Worm (Caenorhabditis elegans) whole organism, L1 larva: Measurements from ENCODE around the gene ttr-37.

ENCODE experiments used
- C16A3.4 ChIP-seq: fragments of 150-350 bp; optimal IDR thresholded peaks from 2 replicates; lab custom pipeline; 2014; ENCODE audit warnings: missing biosample characterization, missing genetic modification characterization
- C34B4.2 ChIP-seq: sonication (generic microtip); optimal IDR thresholded peaks from 2 replicates; lab custom pipeline; 2017; ENCODE audit warnings: mild to moderate bottlenecking, missing genetic modification characterization, missing compliant biosample characterization
- Y116A8C.19 ChIP-seq: sonication (generic microtip); optimal IDR thresholded peaks from 2 replicates; lab custom pipeline; 2016; ENCODE audit warnings: missing compliant biosample characterization, missing genetic modification characterization, borderline replicate concordance
- aly-2 ChIP-seq: fragments of 150-350 bp; optimal IDR thresholded peaks from 2 replicates; lab custom pipeline; 2014; ENCODE audit warnings: missing biosample characterization, missing genetic modification characterization
- ama-1 ChIP-seq: fragments of 150-350 bp; optimal IDR thresholded peaks from 2 replicates; lab custom pipeline; 2014
- ceh-63 ChIP-seq: fragments of 200-800 bp; sonication (Bioruptor generic); optimal IDR thresholded peaks from 2 replicates; lab custom pipeline; 2018; ENCODE audit warnings: mild to moderate bottlenecking, missing genetic modification characterization, missing compliant biosample characterization
- ceh-88 ChIP-seq: fragments of 200-800 bp; sonication (Bioruptor generic); IDR thresholded peaks from 2 replicates; pipeline ENCODE4 v1.3.6; 2022; ENCODE audit warnings: missing genetic modification characterization, missing compliant biosample characterization
- ceh-90 ChIP-seq: sonication (generic microtip); optimal IDR thresholded peaks from 2 replicates; lab custom pipeline; 2016; ENCODE audit warnings: missing genetic modification characterization, missing compliant biosample characterization
- ces-1 ChIP-seq: fragments of 150-350 bp; optimal IDR thresholded peaks from 2 replicates; lab custom pipeline; 2014; ENCODE audit warnings: missing biosample characterization, missing genetic modification reagents, missing genetic modification characterization
- dpl-1 ChIP-seq, 3 experiments: fragments of 150-350 bp in 2 of 3; sonication (generic microtip) in 1 of 3; optimal IDR thresholded peaks; 2 replicates each; lab custom pipeline; 2014 to 2017; ENCODE audit warnings: missing biosample characterization in 3 of 3, missing genetic modification characterization in 3 of 3, missing genetic modification reagents in 3 of 3
- egl-13 ChIP-seq: sonication (generic microtip); optimal IDR thresholded peaks from 2 replicates; lab custom pipeline; 2016; ENCODE audit warnings: missing genotype, missing genetic modification reagents, missing genetic modification characterization, missing compliant biosample characterization
- egl-27 ChIP-seq, 2 experiments: fragments of 150-350 bp in 1 of 2; sonication (generic microtip); optimal IDR thresholded peaks; 3 replicates each; lab custom pipeline; 2017 to 2018; ENCODE audit warnings: missing biosample characterization in 2 of 2, missing genetic modification characterization in 2 of 2, missing genetic modification reagents in 2 of 2
- ets-5 ChIP-seq: fragments of 200-800 bp; sonication (Bioruptor generic); IDR thresholded peaks from 2 replicates; pipeline ENCODE4 v1.3.6; 2022; ENCODE audit warnings: missing genetic modification characterization, missing compliant biosample characterization
- fkh-10 ChIP-seq: sonication (generic microtip); optimal IDR thresholded peaks from 2 replicates; lab custom pipeline; 2017; ENCODE audit warnings: missing biosample characterization, missing genetic modification reagents, missing genetic modification characterization
- fkh-8 ChIP-seq: sonication (generic microtip); optimal IDR thresholded peaks from 2 replicates; lab custom pipeline; 2016; ENCODE audit warnings: mild to moderate bottlenecking, missing genetic modification characterization, missing compliant biosample characterization
- grh-1 ChIP-seq: fragments of 200-800 bp; sonication (Bioruptor generic); IDR thresholded peaks from 2 replicates; pipeline ENCODE4 v1.3.6; 2022; ENCODE audit warnings: missing genetic modification reagents, missing genetic modification characterization, missing compliant biosample characterization
- hlh-17 ChIP-seq: fragments of 200-800 bp; sonication (Bioruptor generic); optimal IDR thresholded peaks from 2 replicates; lab custom pipeline; 2018; ENCODE audit warnings: missing genetic modification characterization, mild to moderate bottlenecking, missing compliant biosample characterization, moderate library complexity, borderline replicate concordance
- hlh-4 ChIP-seq: sonication (generic microtip); optimal IDR thresholded peaks from 2 replicates; lab custom pipeline; 2016; ENCODE audit warnings: mild to moderate bottlenecking, missing genetic modification characterization, missing compliant biosample characterization
- hpl-2 ChIP-seq: fragments of 150-350 bp; optimal IDR thresholded peaks from 2 replicates; lab custom pipeline; 2014; ENCODE audit warnings: missing biosample characterization, missing genetic modification reagents, missing genetic modification characterization
- irx-1 ChIP-seq: sonication (generic microtip); optimal IDR thresholded peaks from 2 replicates; lab custom pipeline; 2016; ENCODE audit warnings: missing genetic modification characterization, missing compliant biosample characterization
- lin-15B ChIP-seq: fragments of 150-350 bp; sonication (generic microtip); optimal IDR thresholded peaks from 3 replicates; lab custom pipeline; 2014; ENCODE audit warnings: missing biosample characterization, missing genetic modification characterization
- lin-35 ChIP-seq, 2 experiments: fragments of 150-350 bp; optimal IDR thresholded peaks; 2 replicates each; lab custom pipeline; 2014; ENCODE audit warnings: missing biosample characterization in 2 of 2, missing genetic modification characterization in 2 of 2, missing genetic modification reagents in 2 of 2
- lsy-2 ChIP-seq, 2 experiments: fragments of 150-350 bp; optimal IDR thresholded peaks; 2 replicates each; lab custom pipeline; 2014; ENCODE audit warnings: missing biosample characterization in 2 of 2, missing genetic modification characterization in 2 of 2
- nhr-11 ChIP-seq: fragments of 150-350 bp; optimal IDR thresholded peaks from 2 replicates; lab custom pipeline; 2014; ENCODE audit warnings: missing biosample characterization, missing genetic modification characterization
- nhr-19 ChIP-seq: fragments of 200-800 bp; sonication (Bioruptor generic); conservative IDR thresholded peaks from 2 replicates; pipeline ENCODE4 v1.3.6; 2022; ENCODE audit warnings: missing genetic modification characterization, missing compliant biosample characterization
- nhr-28 ChIP-seq: fragments of 150-350 bp; optimal IDR thresholded peaks from 2 replicates; lab custom pipeline; 2014; ENCODE audit warnings: missing biosample characterization, missing genetic modification characterization
- nhr-47 ChIP-seq: sonication (generic microtip); optimal IDR thresholded peaks from 2 replicates; lab custom pipeline; 2016; ENCODE audit warnings: mild to moderate bottlenecking, missing genetic modification characterization, moderate library complexity, missing compliant biosample characterization
- nhr-71 ChIP-seq: sonication (generic microtip); optimal IDR thresholded peaks from 2 replicates; lab custom pipeline; 2016; ENCODE audit warnings: mild to moderate bottlenecking, missing genetic modification characterization, moderate library complexity, missing compliant biosample characterization
- nhr-76 ChIP-seq: sonication (generic microtip); optimal IDR thresholded peaks from 2 replicates; lab custom pipeline; 2017; ENCODE audit warnings: missing biosample characterization, missing genetic modification characterization
- nhr-77 ChIP-seq: fragments of 150-350 bp; optimal IDR thresholded peaks from 2 replicates; lab custom pipeline; 2014; ENCODE audit warnings: missing biosample characterization, missing genetic modification characterization
- nhr-85 ChIP-seq: sonication (generic microtip); peaks from one replicate; lab custom pipeline; 2016; ENCODE audit warnings: missing genetic modification characterization, inconsistent platforms, missing compliant biosample characterization
- pqm-1 ChIP-seq: sonication (generic microtip); optimal IDR thresholded peaks from 3 replicates; lab custom pipeline; 2017; ENCODE audit warnings: missing biosample characterization, missing genetic modification characterization
- rnt-1 ChIP-seq: sonication (generic microtip); optimal IDR thresholded peaks from 2 replicates; lab custom pipeline; 2016; ENCODE audit warnings: mild to moderate bottlenecking, missing genetic modification characterization, moderate library complexity, missing compliant biosample characterization
- snpc-4 ChIP-seq: fragments of 150-350 bp; optimal IDR thresholded peaks from 2 replicates; lab custom pipeline; 2014; ENCODE audit warnings: missing biosample characterization, missing genetic modification characterization
- tbx-2 ChIP-seq: sonication (generic microtip); optimal IDR thresholded peaks from 2 replicates; lab custom pipeline; 2016; ENCODE audit warnings: missing genetic modification characterization, missing compliant biosample characterization
- tlp-1 ChIP-seq: fragments of 150-350 bp; optimal IDR thresholded peaks from 2 replicates; lab custom pipeline; 2014; ENCODE audit warnings: missing biosample characterization, missing genetic modification characterization
- unc-130 ChIP-seq: fragments of 150-350 bp; optimal IDR thresholded peaks from 2 replicates; lab custom pipeline; 2017; ENCODE audit warnings: missing biosample characterization, missing genetic modification characterization, inconsistent platforms
- unc-98 ChIP-seq: fragments of 200-800 bp; sonication (Bioruptor generic); IDR thresholded peaks from 2 replicates; pipeline ENCODE4 v1.3.6; 2022; ENCODE audit warnings: missing genetic modification characterization, missing compliant biosample characterization
- xbp-1 ChIP-seq: sonication (generic microtip); optimal IDR thresholded peaks from 2 replicates; lab custom pipeline; 2016; ENCODE audit warnings: missing genetic modification characterization, missing compliant biosample characterization
- zag-1 ChIP-seq: fragments of 150-350 bp; optimal IDR thresholded peaks from 2 replicates; lab custom pipeline; 2014; ENCODE audit warnings: missing biosample characterization, missing genetic modification characterization
- zip-4 ChIP-seq: fragments of 200-800 bp; sonication (Bioruptor generic); optimal IDR thresholded peaks from 2 replicates; lab custom pipeline; 2018; ENCODE audit warnings: mild to moderate bottlenecking, missing genetic modification characterization, moderate library complexity, missing compliant biosample characterization
- ztf-11 ChIP-seq, 2 experiments: sonication (generic microtip); optimal IDR thresholded peaks; 2 replicates each; lab custom pipeline; 2016 to 2017; ENCODE audit warnings: missing genetic modification characterization in 2 of 2, missing biosample characterization in 1 of 2, missing compliant biosample characterization in 1 of 2
- ztf-4 ChIP-seq: fragments of 150-350 bp; optimal IDR thresholded peaks from 2 replicates; lab custom pipeline; 2014; ENCODE audit warnings: missing biosample characterization, missing genetic modification characterization

ttr-37 gene

DNA sequence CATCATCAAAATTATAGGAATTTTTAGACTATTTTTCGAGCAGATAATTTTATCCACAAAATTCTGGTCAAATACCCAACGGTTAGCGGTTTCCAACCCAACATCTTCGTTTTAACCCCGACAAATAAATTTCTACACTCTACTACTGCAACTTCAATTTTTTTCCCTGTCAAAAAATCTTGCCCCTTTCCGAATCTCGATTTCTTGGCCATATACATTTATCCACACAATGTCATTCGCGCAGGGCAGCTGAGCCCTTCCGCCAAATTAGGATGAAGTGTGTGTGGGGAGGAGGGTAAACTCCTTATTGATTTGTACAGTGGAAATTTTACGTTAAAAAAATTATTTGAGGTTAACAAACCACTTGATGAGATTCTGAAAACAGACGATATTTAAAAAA lies 7.8 kb upstream of the ttr-37 start (continued):
- TF ChIP-seq rnt-1 (peak; percentile 97), nhr-28 (tag; lab: Kevin White, UChicago) (no peak), tlp-1 (tag; lab: Kevin White, UChicago) (no peak), fkh-8 (peak; percentile 93), nhr-19 (GFP tag; lab: Robert Waterston, UW) (peak; percentile 93), ztf-4 (peak; percentile 96), unc-98 (peak; percentile 71), ceh-88 (peak; percentile 93), ceh-90 (tag; lab: Kevin White, UChicago) (peak; percentile 24), ceh-63 (GFP tag; lab: Kevin White, UChicago) (peak; percentile 92), nhr-71 (tag; lab: Kevin White, UChicago) (peak; percentile 94), unc-130 (tag; lab: Kevin White, UChicago) (peak; percentile 92), nhr-85 (tag; lab: Kevin White, UChicago) (peak; percentile 90), lin-15B (tag; lab: Kevin White, UChicago) (peak; percentile 15), zip-4 (GFP tag; lab: Kevin White, UChicago) (peak; percentile 93), dpl-1 (GFP tag; optimal IDR thresholded peaks at IDR 0.05; lab: Kevin White, UChicago) (peak; percentile 51 to 59 (median 51)), hlh-17 (no peak), lsy-2 (tag; optimal IDR thresholded peaks at IDR 0.05; lab: Kevin White, UChicago) (peak; percentile 89 to 90), snpc-4 (tag; lab: Kevin White, UChicago) (peak; percentile 91), C34B4.2 (no peak), hpl-2 (GFP tag; lab: Kevin White, UChicago) (peak; percentile 99), ces-1 (peak; percentile 86), grh-1 (peak; percentile 80), fkh-10 (peak; percentile 99), nhr-77 (tag; lab: Kevin White, UChicago) (peak; percentile 97), C16A3.4 (tag; lab: Kevin White, UChicago) (peak; percentile 98), nhr-76 (tag; lab: Kevin White, UChicago) (peak; percentile 75), ama-1 (lab: Kevin White, UChicago) (no peak), ztf-11 (tag; optimal IDR thresholded peaks at IDR 0.05; lab: Kevin White, UChicago) (peak; percentile 45 to 84), ets-5 (GFP tag; lab: Robert Waterston, UW) (no peak), xbp-1 (tag; lab: Kevin White, UChicago) (peak; percentile 89), nhr-11 (tag; lab: Kevin White, UChicago) (peak; percentile 94), tbx-2 (tag; lab: Kevin White, UChicago) (peak; percentile 97)

DNA sequence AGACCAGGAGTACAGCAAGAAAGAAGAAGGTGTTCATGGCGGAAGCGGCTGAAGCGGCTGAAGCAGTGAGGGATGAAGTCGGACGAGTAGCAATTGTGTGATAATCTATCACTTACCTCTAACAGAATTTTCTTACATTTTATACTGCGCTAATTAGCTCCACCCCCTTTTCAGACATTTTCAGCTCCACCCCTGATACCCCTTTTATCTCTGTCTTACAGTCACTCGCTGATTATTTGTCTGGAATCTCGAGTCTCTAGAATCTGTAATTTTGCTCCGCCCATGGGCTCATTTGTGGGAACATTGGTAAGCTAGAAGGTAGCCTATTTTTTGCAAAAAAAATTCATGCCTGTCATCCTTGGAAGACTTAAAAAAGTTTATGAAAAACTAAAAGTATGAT lies 7.3 kb upstream of the ttr-37 start, which contains the start of gene ins-39:
TSS of gene ins-39 (minus strand) at position 101 of the 400 bp plus-strand sequence.
- no peak for TF ChIP-seq ceh-88
- no peak for TF ChIP-seq aly-2 (tag; lab: Kevin White, UChicago)
- no peak for TF ChIP-seq ceh-90 (tag; lab: Kevin White, UChicago)
- TF ChIP-seq zag-1 (tag; lab: Kevin White, UChicago): no peak
- TF ChIP-seq tlp-1 (tag; lab: Kevin White, UChicago): no peak
- no peak for TF ChIP-seq lin-35 (GFP tag; optimal IDR thresholded peaks at IDR 0.05; lab: Kevin White, UChicago)
- TF ChIP-seq grh-1: no peak
- no peak for TF ChIP-seq Y116A8C.19 (tag; lab: Kevin White, UChicago)
- TF ChIP-seq nhr-19 (GFP tag; lab: Robert Waterston, UW): no peak
- TF ChIP-seq pqm-1 (tag; lab: Kevin White, UChicago): no peak
- TF ChIP-seq egl-27 (tag; optimal IDR thresholded peaks at IDR 0.05; lab: Kevin White, UChicago): no peak
- TF ChIP-seq ztf-11 (tag; optimal IDR thresholded peaks at IDR 0.05; lab: Kevin White, UChicago): no peak
- no peak for TF ChIP-seq tbx-2 (tag; lab: Kevin White, UChicago)
- TF ChIP-seq zip-4 (GFP tag; lab: Kevin White, UChicago): no peak
- no peak for TF ChIP-seq hlh-4 (tag; lab: Kevin White, UChicago)
- TF ChIP-seq nhr-47 (tag; lab: Kevin White, UChicago): no peak
- TF ChIP-seq irx-1 (tag; lab: Kevin White, UChicago): no peak
- TF ChIP-seq snpc-4 (tag; lab: Kevin White, UChicago): no peak
- no peak for TF ChIP-seq egl-13 (tag; lab: Kevin White, UChicago)
